Worm (Caenorhabditis elegans): ENCODE results near the gene ZK688.10.

- TF ChIP-seq pbrm-1 (GFP tag; IDR thresholded peaks at IDR 0.05) (no peak), Y67H2A.10 (GFP tag; conservative IDR thresholded peaks at IDR 0.05) (no peak), F22D6.2 (tag; optimal IDR thresholded peaks at IDR 0.05) (no peak), ceh-58 (GFP tag; IDR thresholded peaks at IDR 0.05) (no peak), ama-1 (optimal IDR thresholded peaks at IDR 0.05) (no peak), ama-1 (GFP tag; optimal IDR thresholded peaks at IDR 0.05) (no peak), pha-4 (tag; optimal IDR thresholded peaks at IDR 0.05) (no peak)
These were observed 17.9 kb downstream of the ZK688.10 start, which contains the start of gene sup-18 for ce11 chrIII:7878852-7879329.

All from whole organism, young adult.